Worm (Caenorhabditis elegans): ENCODE data around the gene T07G12.5.

- TF ChIP-seq dao-5 (tag; optimal IDR thresholded peaks at IDR 0.05) (no peak), him-1 (tag; optimal IDR thresholded peaks at IDR 0.05) (no peak)
These were observed 42.6 kb downstream of the T07G12.5 start for ce11 chrIV:10502345-10502744.

Data from whole organism, L4/young adult.